Fruit fly (Drosophila melanogaster) whole organism, embryonic: ENCODE data around the gene slam.

Experiments
- Asciz ChIP-seq: fragments of 200-800 bp; sonication (Bioruptor generic); optimal IDR thresholded peaks from 2 replicates; lab custom pipeline; 2017; ENCODE audit warnings: missing biosample characterization, mild to moderate bottlenecking, missing genetic modification characterization, missing genetic modification reagents
- Awh ChIP-seq: fragments of 200-800 bp; sonication (Bioruptor generic); IDR thresholded peaks from 2 replicates; pipeline ENCODE4, ENCODE4 v1.3.6; 2022; ENCODE audit warnings: missing biosample characterization, missing genetic modification characterization
- Bgb ChIP-seq: fragments of 200-800 bp; sonication (Bioruptor generic); IDR thresholded peaks from 2 replicates; pipeline ENCODE4 v1.3.6; 2022; ENCODE audit warnings: missing biosample characterization, missing genetic modification characterization; ENCODE audit not compliant: partially characterized antibody
- CG10654 ChIP-seq: fragments of 200-800 bp; sonication (Bioruptor generic); optimal IDR thresholded peaks from 2 replicates; lab custom pipeline; 2016; ENCODE audit warnings: missing biosample characterization, missing genetic modification characterization
- CG12071 ChIP-seq: fragments of 200-800 bp; sonication (Bioruptor generic); optimal IDR thresholded peaks from 3 replicates; lab custom pipeline; 2018; ENCODE audit warnings: missing biosample characterization, mild to moderate bottlenecking, missing genetic modification characterization
- CG12942 ChIP-seq: fragments of 200-800 bp; sonication (Bioruptor generic); optimal IDR thresholded peaks from 3 replicates; lab custom pipeline; 2016; ENCODE audit warnings: missing biosample characterization, missing genetic modification characterization
- CG15073 ChIP-seq: fragments of 200-800 bp; sonication (Bioruptor generic); optimal IDR thresholded peaks from 2 replicates; lab custom pipeline; 2016; ENCODE audit warnings: missing biosample characterization, missing genetic modification characterization
- CG1529 ChIP-seq: fragments of 200-800 bp; sonication (Bioruptor generic); optimal IDR thresholded peaks from 3 replicates; lab custom pipeline; 2018; ENCODE audit warnings: missing biosample characterization, missing genetic modification characterization
- CG18476 ChIP-seq: fragments of 200-800 bp; sonication (Bioruptor generic); optimal IDR thresholded peaks from 2 replicates; lab custom pipeline; 2016; ENCODE audit warnings: missing biosample characterization, mild to moderate bottlenecking, missing genetic modification characterization
- CG18764 ChIP-seq: fragments of 200-800 bp; sonication (Bioruptor generic); optimal IDR thresholded peaks from 3 replicates; lab custom pipeline; 2016; ENCODE audit warnings: missing biosample characterization, missing genetic modification characterization
- CG2875 ChIP-seq: fragments of 200-800 bp; sonication (Bioruptor generic); optimal IDR thresholded peaks from 2 replicates; lab custom pipeline; 2017; ENCODE audit warnings: missing biosample characterization, mild to moderate bottlenecking, missing genetic modification characterization, missing genetic modification reagents
- CG3995 ChIP-seq: fragments of 200-800 bp; sonication (Bioruptor generic); optimal IDR thresholded peaks from 3 replicates; lab custom pipeline; 2016; ENCODE audit warnings: missing biosample characterization, missing genetic modification characterization
- CG9797 ChIP-seq: fragments of 200-800 bp; sonication (Bioruptor generic); optimal IDR thresholded peaks from 3 replicates; lab custom pipeline; 2018; ENCODE audit warnings: missing biosample characterization, mild to moderate bottlenecking, missing genetic modification characterization
- CrebB ChIP-seq: fragments of 200-800 bp; sonication (Bioruptor generic); optimal IDR thresholded peaks from 3 replicates; lab custom pipeline; 2018; ENCODE audit warnings: missing biosample characterization, mild to moderate bottlenecking, missing genetic modification characterization
- D19A ChIP-seq: fragments of 200-800 bp; optimal IDR thresholded peaks from 3 replicates; lab custom pipeline; 2019; ENCODE audit warnings: missing biosample characterization, mild to moderate bottlenecking, missing genetic modification characterization, moderate library complexity
- Doc2 ChIP-seq: fragments of 200-800 bp; sonication (Bioruptor generic); IDR thresholded peaks from 2 replicates; pipeline ENCODE4 v1.3.6; 2022; ENCODE audit warnings: missing biosample characterization, missing genetic modification characterization
- Doc3 ChIP-seq: fragments of 200-800 bp; sonication (Bioruptor generic); IDR thresholded peaks from 3 replicates; pipeline ENCODE4 v1.3.6; 2022; ENCODE audit warnings: missing biosample characterization, missing genetic modification characterization; ENCODE audit not compliant: partially characterized antibody
- Dp ChIP-seq: fragments of 200-800 bp; sonication (Bioruptor generic); optimal IDR thresholded peaks from 2 replicates; lab custom pipeline; 2018; ENCODE audit warnings: missing biosample characterization, mild to moderate bottlenecking, missing genetic modification characterization, moderate library complexity
- Eip74EF ChIP-seq, 2 experiments: fragments of 200-800 bp in 1 of 2; fragments of >200 bp in 1 of 2; sonication (Bioruptor generic) in 1 of 2; optimal IDR thresholded peaks; 2 replicates each; lab custom pipeline; 2017 to 2019; ENCODE audit warnings: missing biosample characterization in 2 of 2, missing genetic modification characterization in 2 of 2, mild to moderate bottlenecking in 1 of 2, moderate library complexity in 1 of 2
- Lim3 ChIP-seq: fragments of 200-800 bp; sonication (Bioruptor generic); IDR thresholded peaks from 2 replicates; pipeline ENCODE4 v1.3.6; 2022; ENCODE audit warnings: missing biosample characterization, missing genetic modification characterization
- MBD-R2 ChIP-seq: fragments of 200-800 bp; sonication (Bioruptor generic); IDR thresholded peaks from 2 replicates; pipeline ENCODE4 v1.3.6; 2022; ENCODE audit warnings: missing biosample characterization, missing genetic modification characterization
- Med ChIP-seq: fragments of 200-800 bp; sonication (Bioruptor generic); peaks from one replicate; lab custom pipeline; 2016; ENCODE audit warnings: missing biosample characterization, missing genetic modification characterization, mild to moderate bottlenecking, inconsistent platforms, moderate library complexity
- Sin3A ChIP-seq: fragments of >200 bp; optimal IDR thresholded peaks from 2 replicates; lab custom pipeline; 2018
- Six4 ChIP-seq: fragments of 200-800 bp; sonication (Bioruptor generic); optimal IDR thresholded peaks from 2 replicates; lab custom pipeline; 2016; ENCODE audit warnings: missing biosample characterization, missing genetic modification characterization
- Sox100B ChIP-seq: fragments of 200-800 bp; sonication (Bioruptor generic); optimal IDR thresholded peaks from 3 replicates; lab custom pipeline; 2018; ENCODE audit warnings: missing biosample characterization, mild to moderate bottlenecking, missing genetic modification characterization
- Sox102F ChIP-seq: fragments of 200-800 bp; sonication (Bioruptor generic); optimal IDR thresholded peaks from 2 replicates; lab custom pipeline; 2018; ENCODE audit warnings: missing biosample characterization, mild to moderate bottlenecking, missing genetic modification characterization, moderate library complexity
- Ssrp ChIP-seq: fragments of 200-800 bp; sonication (Bioruptor generic); optimal IDR thresholded peaks from 2 replicates; lab custom pipeline; 2018; ENCODE audit warnings: missing biosample characterization, mild to moderate bottlenecking, missing genetic modification characterization, moderate library complexity
- Trl ChIP-seq, 3 experiments: fragments of >200 bp in 2 of 3; fragments of 200-800 bp in 1 of 3; sonication (Bioruptor generic) in 1 of 3; optimal IDR thresholded peaks; 2 replicates in 1 of 3; 3 replicates in 2 of 3; lab custom pipeline; 2016 to 2017; ENCODE audit warnings: missing biosample characterization in 1 of 3, missing genetic modification characterization in 1 of 3
- aop ChIP-seq: fragments of 200-800 bp; sonication (Bioruptor generic); IDR thresholded peaks from 2 replicates; pipeline ENCODE4 v1.3.6; 2022; ENCODE audit warnings: missing biosample characterization, missing genetic modification characterization
- bab2 ChIP-seq: fragments of 200-800 bp; sonication (Bioruptor generic); optimal IDR thresholded peaks from 2 replicates; lab custom pipeline; 2016; ENCODE audit warnings: missing biosample characterization, missing genetic modification characterization
- emc ChIP-seq: fragments of 200-800 bp; sonication (Bioruptor generic); optimal IDR thresholded peaks from 2 replicates; lab custom pipeline; 2016; ENCODE audit warnings: missing biosample characterization, missing genetic modification characterization
- en ChIP-seq: fragments of 200-800 bp; sonication (Bioruptor generic); optimal IDR thresholded peaks from 2 replicates; lab custom pipeline; 2016; ENCODE audit warnings: missing biosample characterization, missing genetic modification characterization
- gce ChIP-seq: fragments of 200-800 bp; sonication (Bioruptor generic); IDR thresholded peaks from 3 replicates; pipeline ENCODE4 v1.3.6; 2022; ENCODE audit warnings: missing biosample characterization, missing genetic modification characterization
- gem ChIP-seq: fragments of 200-800 bp; sonication (Bioruptor generic); optimal IDR thresholded peaks from 2 replicates; lab custom pipeline; 2019; ENCODE audit warnings: missing biosample characterization, mild to moderate bottlenecking, missing genetic modification characterization, moderate library complexity
- gt ChIP-seq: fragments of 200-800 bp; sonication (Bioruptor generic); IDR thresholded peaks from 2 replicates; pipeline ENCODE4 v1.3.6; 2022; ENCODE audit warnings: missing biosample characterization, missing genetic modification characterization
- ind ChIP-seq: fragments of 200-800 bp; sonication (Bioruptor generic); optimal IDR thresholded peaks from 3 replicates; lab custom pipeline; 2016; ENCODE audit warnings: missing biosample characterization, missing genetic modification characterization
- lilli ChIP-seq: fragments of 200-800 bp; sonication (Bioruptor generic); optimal IDR thresholded peaks from 3 replicates; lab custom pipeline; 2016; ENCODE audit warnings: missing biosample characterization, missing genetic modification characterization
- mam ChIP-seq: fragments of 200-800 bp; sonication (Bioruptor generic); optimal IDR thresholded peaks from 3 replicates; lab custom pipeline; 2016; ENCODE audit warnings: missing biosample characterization, missing genetic modification characterization
- pan ChIP-seq, 4 experiments: fragments of >200 bp in 3 of 4; fragments of 200-800 bp in 1 of 4; sonication (Bioruptor generic) in 1 of 4; optimal IDR thresholded peaks in 3 of 4; IDR thresholded peaks in 1 of 4; 2 replicates each; pipeline versions ENCODE4 v1.3.6 to Lab custom; 2017 to 2022; ENCODE audit warnings: missing biosample characterization in 2 of 4, missing genetic modification characterization in 2 of 4, mixed read lengths in 1 of 4
- peb ChIP-seq: fragments of 200-800 bp; sonication (Bioruptor generic); IDR thresholded peaks from 2 replicates; pipeline ENCODE4 v1.3.6; 2022; ENCODE audit warnings: missing biosample characterization, missing genetic modification characterization
- pfk ChIP-seq: fragments of 200-800 bp; sonication (Bioruptor generic); optimal IDR thresholded peaks from 2 replicates; lab custom pipeline; 2018; ENCODE audit warnings: missing biosample characterization, mild to moderate bottlenecking, missing genetic modification characterization, moderate library complexity
- ranshi ChIP-seq: fragments of 200-800 bp; sonication (Bioruptor generic); IDR thresholded peaks from 2 replicates; pipeline ENCODE4 v1.3.6; 2022; ENCODE audit warnings: missing biosample characterization, missing genetic modification characterization
- sens-2 ChIP-seq: fragments of 200-800 bp; sonication (Bioruptor generic); IDR thresholded peaks from 2 replicates; pipeline ENCODE4 v1.3.6; 2022; ENCODE audit warnings: missing biosample characterization, missing genetic modification characterization
- slbo ChIP-seq: fragments of 200-800 bp; sonication (Bioruptor generic); IDR thresholded peaks from 2 replicates; pipeline ENCODE4 v1.3.6; 2022; ENCODE audit warnings: missing biosample characterization, missing genetic modification characterization
- tap ChIP-seq: fragments of 200-800 bp; optimal IDR thresholded peaks from 3 replicates; lab custom pipeline; 2019; ENCODE audit warnings: missing biosample characterization, mild to moderate bottlenecking, missing genetic modification characterization, moderate library complexity
- tin ChIP-seq: fragments of 200-800 bp; sonication (Bioruptor generic); optimal IDR thresholded peaks from 3 replicates; lab custom pipeline; 2016; ENCODE audit warnings: missing biosample characterization, missing genetic modification characterization

The slam gene

dm6 chr2L:6372088-6372487 is at the start of gene slam:
slam (plus strand) TSS chr2L:6372388.
- TF ChIP-seq tin (GFP tag; lab: Kevin White, UChicago), result no peak
- no peak for TF ChIP-seq Ssrp (tag; lab: Kevin White, UChicago)
- TF ChIP-seq slbo (GFP tag; lab: Robert Waterston, UW), result no peak
- no peak for TF ChIP-seq CG3995 (GFP tag; lab: Kevin White, UChicago)
- TF ChIP-seq ranshi (GFP tag; lab: Robert Waterston, UW), result no peak
- no peak for TF ChIP-seq Doc3 (GFP tag; lab: Robert Waterston, UW)
- TF ChIP-seq, all 482 proteins: peak for 0

- TF ChIP-seq lilli, result peak; percentile 65
- peak; percentile 68 for TF ChIP-seq Dp (GFP tag; lab: Kevin White, UChicago)
- TF ChIP-seq gce (GFP tag; lab: Robert Waterston, UW), result no peak
- TF ChIP-seq ind, result peak; percentile 31
- peak; percentile 41 for TF ChIP-seq Sin3A
- TF ChIP-seq Trl (optimal IDR thresholded peaks at IDR 0.05; lab: Kevin White, UChicago), result no peak
- TF ChIP-seq Trl (GFP tag; optimal IDR thresholded peaks at IDR 0.05; lab: Kevin White, UChicago), result peak; percentile 75
- TF ChIP-seq slbo (GFP tag; lab: Robert Waterston, UW), result peak; percentile 59; the same call in 1 of the 2 replicates
- peak; percentile 27 for TF ChIP-seq CG12942
- TF ChIP-seq aop, result no peak
- TF ChIP-seq Med (GFP tag; lab: Kevin White, UChicago), result peak; percentile 96
- peak; percentile 58 for TF ChIP-seq mam (GFP tag; lab: Kevin White, UChicago)
- no peak for TF ChIP-seq CG1529 (GFP tag; lab: Kevin White, UChicago)
- TF ChIP-seq Asciz (GFP tag; lab: Kevin White, UChicago), result no peak
- TF ChIP-seq CG18476 (GFP tag; lab: Kevin White, UChicago), result no peak
- no peak for TF ChIP-seq ranshi (GFP tag; lab: Robert Waterston, UW)
- no peak for TF ChIP-seq CrebB (tag; lab: Kevin White, UChicago)
- no peak for TF ChIP-seq Eip74EF (GFP tag; optimal IDR thresholded peaks at IDR 0.05; lab: Kevin White, UChicago)
- peak; percentile 58; the same call in 1 of the 2 replicates for TF ChIP-seq MBD-R2 (GFP tag; lab: Robert Waterston, UW)
- TF ChIP-seq tap (tag; lab: Kevin White, UChicago), result no peak
- TF ChIP-seq CG2875 (GFP tag; lab: Kevin White, UChicago), result no peak
- TF ChIP-seq gem, result no peak
- no peak for TF ChIP-seq pfk (GFP tag; lab: Kevin White, UChicago)
- peak; percentile 7 for TF ChIP-seq CG18764
- peak; percentile 95 for TF ChIP-seq CG9797 (GFP tag; lab: Kevin White, UChicago)
- TF ChIP-seq Six4 (GFP tag; lab: Kevin White, UChicago), result peak; percentile 4
- no peak for TF ChIP-seq gt (GFP tag; lab: Robert Waterston, UW)
- TF ChIP-seq CG12071 (GFP tag; lab: Kevin White, UChicago), result no peak
- no peak for TF ChIP-seq CG15073 (GFP tag; lab: Kevin White, UChicago)
- peak; percentile 22 for TF ChIP-seq CG10654 (GFP tag; lab: Kevin White, UChicago)
- TF ChIP-seq Awh (GFP tag; lab: Robert Waterston, UW), result no peak
- TF ChIP-seq Bgb (GFP tag; lab: Robert Waterston, UW), result peak; percentile 54
- no peak for TF ChIP-seq Doc2 (GFP tag; lab: Robert Waterston, UW)
- TF ChIP-seq Sox100B, result no peak
- peak; percentile 51 for TF ChIP-seq bab2 (GFP tag; lab: Kevin White, UChicago)
- TF ChIP-seq Sox102F (GFP tag; lab: Kevin White, UChicago), result no peak
- no peak; the same call in 1 of the 2 replicates for TF ChIP-seq peb (GFP tag; lab: Robert Waterston, UW)
- TF ChIP-seq pan (optimal IDR thresholded peaks at IDR 0.05; lab: Kevin White, UChicago), result no peak
- TF ChIP-seq pan (GFP tag; optimal IDR thresholded peaks at IDR 0.05 in 1 of 2, IDR thresholded peaks at IDR 0.05 in 1 of 2), result peak in 1 of 2 experiments; percentile 47
- TF ChIP-seq sens-2 (GFP tag; lab: Robert Waterston, UW), result no peak
- no peak for TF ChIP-seq en (GFP tag; lab: Kevin White, UChicago)
- no peak for TF ChIP-seq emc (GFP tag; lab: Kevin White, UChicago)
- no peak for TF ChIP-seq D19A (tag; lab: Kevin White, UChicago)
- TF ChIP-seq Lim3, result no peak
Observed at dm6 chr2L:6323536-6324385, 48.4 kb upstream of the slam start, which contains the start of gene PDZ-GEF. PDZ-GEF (plus strand) TSS chr2L:6323767.
